Fruit fly (Drosophila melanogaster) whole organism, embryonic: ENCODE data around the gene Sf3b3.

Experiments used
- Aef1 ChIP-seq: fragments of 200-800 bp; sonication (Bioruptor generic); IDR thresholded peaks from 3 replicates; pipeline ENCODE4 v1.3.6; 2022; ENCODE audit warnings: missing biosample characterization, missing genetic modification characterization
- Asciz ChIP-seq: fragments of 200-800 bp; sonication (Bioruptor generic); optimal IDR thresholded peaks from 2 replicates; lab custom pipeline; 2017; ENCODE audit warnings: missing biosample characterization, mild to moderate bottlenecking, missing genetic modification characterization, missing genetic modification reagents
- Atf3 ChIP-seq: fragments of 200-800 bp; sonication (Bioruptor generic); optimal IDR thresholded peaks from 3 replicates; lab custom pipeline; 2016; ENCODE audit warnings: missing biosample characterization, missing genetic modification characterization
- CG10267 ChIP-seq: fragments of 200-800 bp; sonication (Bioruptor generic); optimal IDR thresholded peaks from 2 replicates; lab custom pipeline; 2018; ENCODE audit warnings: missing biosample characterization, mild to moderate bottlenecking, missing genetic modification characterization, moderate library complexity
- CG11085 ChIP-seq: fragments of 200-800 bp; sonication (Bioruptor generic); IDR thresholded peaks from 2 replicates; pipeline ENCODE4 v1.3.6; 2022; ENCODE audit warnings: missing biosample characterization, missing genetic modification characterization
- CG11093 ChIP-seq: fragments of 200-800 bp; sonication (Bioruptor generic); IDR thresholded peaks from 3 replicates; pipeline ENCODE4 v1.3.6; 2022; ENCODE audit warnings: missing biosample characterization, missing genetic modification characterization
- CG11398 ChIP-seq: fragments of 200-800 bp; sonication (Bioruptor generic); optimal IDR thresholded peaks from 2 replicates; lab custom pipeline; 2016; ENCODE audit warnings: missing biosample characterization, missing genetic modification characterization
- CG11560 ChIP-seq: fragments of 200-800 bp; sonication (Bioruptor generic); IDR thresholded peaks from 3 replicates; pipeline ENCODE4 v1.3.6; 2022; ENCODE audit warnings: missing biosample characterization, missing genetic modification characterization
- CG13424 ChIP-seq: fragments of 200-800 bp; sonication (Bioruptor generic); optimal IDR thresholded peaks from 2 replicates; lab custom pipeline; 2019; ENCODE audit warnings: missing biosample characterization, mild to moderate bottlenecking, missing genetic modification characterization, moderate library complexity
- CG14667 ChIP-seq: fragments of 200-800 bp; sonication (Bioruptor generic); IDR thresholded peaks from 2 replicates; pipeline ENCODE4 v1.3.6; 2022; ENCODE audit warnings: missing biosample characterization, missing genetic modification characterization
- CG14860 ChIP-seq: fragments of 200-800 bp; sonication (Bioruptor generic); IDR thresholded peaks from 3 replicates; pipeline ENCODE4 v1.3.6; 2022; ENCODE audit warnings: missing biosample characterization, missing genetic modification characterization; ENCODE audit not compliant: partially characterized antibody
- CG16813 ChIP-seq: fragments of 200-800 bp; sonication (Bioruptor generic); IDR thresholded peaks from 3 replicates; pipeline ENCODE4 v1.3.6; 2022; ENCODE audit warnings: missing biosample characterization, missing genetic modification characterization; ENCODE audit not compliant: partially characterized antibody
- CG16863 ChIP-seq: fragments of 200-800 bp; sonication (Bioruptor generic); optimal IDR thresholded peaks from 3 replicates; lab custom pipeline; 2016; ENCODE audit warnings: missing biosample characterization, missing genetic modification characterization
- CG17361 ChIP-seq: fragments of 200-800 bp; sonication (Bioruptor generic); IDR thresholded peaks from 3 replicates; pipeline ENCODE4 v1.3.6; 2022; ENCODE audit warnings: missing biosample characterization, missing genetic modification characterization
- CG3995 ChIP-seq: fragments of 200-800 bp; sonication (Bioruptor generic); optimal IDR thresholded peaks from 3 replicates; lab custom pipeline; 2016; ENCODE audit warnings: missing biosample characterization, missing genetic modification characterization
- CG43689 ChIP-seq: fragments of 200-800 bp; sonication (Bioruptor generic); IDR thresholded peaks from 2 replicates; pipeline ENCODE4 v1.3.6; 2022; ENCODE audit warnings: missing biosample characterization, missing genetic modification characterization
- CG7372 ChIP-seq: fragments of 200-800 bp; sonication (Bioruptor generic); IDR thresholded peaks from 2 replicates; pipeline ENCODE4 v1.3.6; 2022; ENCODE audit warnings: missing biosample characterization, missing genetic modification characterization
- Camta ChIP-seq: fragments of 200-800 bp; sonication (Bioruptor generic); optimal IDR thresholded peaks from 2 replicates; lab custom pipeline; 2016; ENCODE audit warnings: missing biosample characterization, missing genetic modification characterization
- CkIIα-i1 ChIP-seq: fragments of 200-800 bp; sonication (Bioruptor generic); IDR thresholded peaks from 2 replicates; pipeline ENCODE4 v1.3.6; 2022; ENCODE audit warnings: missing biosample characterization, missing genetic modification characterization
- D19A ChIP-seq: fragments of 200-800 bp; optimal IDR thresholded peaks from 3 replicates; lab custom pipeline; 2019; ENCODE audit warnings: missing biosample characterization, mild to moderate bottlenecking, missing genetic modification characterization, moderate library complexity
- Dbx ChIP-seq: fragments of 200-800 bp; sonication (Bioruptor generic); IDR thresholded peaks from 3 replicates; pipeline ENCODE4 v1.3.6; 2022; ENCODE audit warnings: missing biosample characterization, missing genetic modification characterization
- Drgx ChIP-seq: fragments of 200-800 bp; sonication (Bioruptor generic); IDR thresholded peaks from 2 replicates; pipeline ENCODE4 v1.3.6; 2022; ENCODE audit warnings: missing biosample characterization, missing genetic modification characterization
- H2.0 ChIP-seq: fragments of 200-800 bp; sonication (Bioruptor generic); IDR thresholded peaks from 2 replicates; pipeline ENCODE4 v1.3.6; 2022; ENCODE audit warnings: missing biosample characterization, missing genetic modification characterization
- Hey ChIP-seq: fragments of 200-800 bp; sonication (Bioruptor generic); optimal IDR thresholded peaks from 3 replicates; lab custom pipeline; 2018; ENCODE audit warnings: missing biosample characterization, mild to moderate bottlenecking, missing genetic modification characterization
- HmgZ ChIP-seq: fragments of 200-800 bp; sonication (Bioruptor generic); optimal IDR thresholded peaks from 2 replicates; lab custom pipeline; 2018; ENCODE audit warnings: missing biosample characterization, mild to moderate bottlenecking, missing genetic modification characterization
- Hr78 ChIP-seq, 2 experiments: fragments of 200-800 bp in 1 of 2; fragments of >200 bp in 1 of 2; sonication (Bioruptor generic) in 1 of 2; optimal IDR thresholded peaks; 2 replicates each; lab custom pipeline; 2017 to 2019; ENCODE audit warnings: missing biosample characterization in 2 of 2, missing genetic modification characterization in 2 of 2, mild to moderate bottlenecking in 1 of 2, moderate library complexity in 1 of 2
- Lim3 ChIP-seq: fragments of 200-800 bp; sonication (Bioruptor generic); IDR thresholded peaks from 2 replicates; pipeline ENCODE4 v1.3.6; 2022; ENCODE audit warnings: missing biosample characterization, missing genetic modification characterization
- Lpt ChIP-seq: fragments of >200 bp; optimal IDR thresholded peaks from 2 replicates; lab custom pipeline; 2018; ENCODE audit warnings: missing biosample characterization, missing genetic modification characterization
- MBD-R2 ChIP-seq: fragments of 200-800 bp; sonication (Bioruptor generic); IDR thresholded peaks from 2 replicates; pipeline ENCODE4 v1.3.6; 2022; ENCODE audit warnings: missing biosample characterization, missing genetic modification characterization
- Med ChIP-seq: fragments of 200-800 bp; sonication (Bioruptor generic); peaks from one replicate; lab custom pipeline; 2016; ENCODE audit warnings: missing biosample characterization, missing genetic modification characterization, mild to moderate bottlenecking, inconsistent platforms, moderate library complexity
- Mes4 ChIP-seq: fragments of 200-800 bp; sonication (Bioruptor generic); optimal IDR thresholded peaks from 2 replicates; lab custom pipeline; 2016; ENCODE audit warnings: missing biosample characterization, missing genetic modification characterization
- Rfx ChIP-seq: fragments of 200-800 bp; sonication (Bioruptor generic); IDR thresholded peaks from 2 replicates; pipeline ENCODE4 v1.3.6; 2022; ENCODE audit warnings: missing biosample characterization, missing genetic modification characterization
- Sry-δ ChIP-seq: fragments of 200-800 bp; sonication (Bioruptor generic); optimal IDR thresholded peaks from 2 replicates; lab custom pipeline; 2016; ENCODE audit warnings: missing biosample characterization, missing genetic modification characterization
- Usf ChIP-seq: fragments of 200-800 bp; sonication (Bioruptor generic); optimal IDR thresholded peaks from 2 replicates; lab custom pipeline; 2017; ENCODE audit warnings: missing genotype, missing biosample characterization, missing genetic modification characterization
- amos ChIP-seq: fragments of 200-800 bp; sonication (Bioruptor generic); IDR thresholded peaks from 2 replicates; pipeline ENCODE4 v1.3.6; 2022; ENCODE audit warnings: missing biosample characterization, missing genetic modification characterization; ENCODE audit not compliant: partially characterized antibody
- az2 ChIP-seq: fragments of 200-800 bp; sonication (Bioruptor generic); optimal IDR thresholded peaks from 3 replicates; lab custom pipeline; 2016; ENCODE audit warnings: missing biosample characterization, missing genetic modification characterization
- bbx ChIP-seq: fragments of 200-800 bp; sonication (Bioruptor generic); IDR thresholded peaks from 2 replicates; pipeline ENCODE4 v1.3.6; 2022; ENCODE audit warnings: missing biosample characterization, missing genetic modification characterization; ENCODE audit not compliant: partially characterized antibody
- btn ChIP-seq: fragments of 200-800 bp; sonication (Bioruptor generic); optimal IDR thresholded peaks from 2 replicates; lab custom pipeline; 2016; ENCODE audit warnings: missing biosample characterization, missing genetic modification characterization
- ftz-f1 ChIP-seq: fragments of 200-800 bp; sonication (Bioruptor generic); optimal IDR thresholded peaks from 2 replicates; lab custom pipeline; 2016; ENCODE audit warnings: missing biosample characterization, missing genetic modification characterization
- her ChIP-seq: fragments of 200-800 bp; sonication (Bioruptor generic); optimal IDR thresholded peaks from 2 replicates; lab custom pipeline; 2016; ENCODE audit warnings: missing biosample characterization, missing genetic modification characterization
- jumu ChIP-seq: fragments of 200-800 bp; sonication (Bioruptor generic); optimal IDR thresholded peaks from 3 replicates; lab custom pipeline; 2016; ENCODE audit warnings: missing biosample characterization, missing genetic modification characterization
- klu ChIP-seq: fragments of 200-800 bp; sonication (Bioruptor generic); IDR thresholded peaks from 2 replicates; pipeline ENCODE4 v1.3.6; 2022; ENCODE audit warnings: missing biosample characterization, missing genetic modification characterization
- kni ChIP-seq: fragments of 200-800 bp; sonication (Bioruptor generic); optimal IDR thresholded peaks from 3 replicates; lab custom pipeline; 2017; ENCODE audit warnings: mild to moderate bottlenecking, missing biosample characterization, missing genetic modification reagents, missing genetic modification characterization
- lbe ChIP-seq: fragments of 200-800 bp; sonication (Bioruptor generic); optimal IDR thresholded peaks from 2 replicates; lab custom pipeline; 2016; ENCODE audit warnings: missing biosample characterization, mild to moderate bottlenecking, missing genetic modification characterization
- nerfin-1 ChIP-seq: fragments of 200-800 bp; sonication (Bioruptor generic); optimal IDR thresholded peaks from 3 replicates; lab custom pipeline; 2019; ENCODE audit warnings: missing biosample characterization, mild to moderate bottlenecking, missing genetic modification characterization, moderate library complexity
- pzg ChIP-seq: fragments of 200-800 bp; sonication (Bioruptor generic); optimal IDR thresholded peaks from 3 replicates; lab custom pipeline; 2018; ENCODE audit warnings: missing biosample characterization, mild to moderate bottlenecking, missing genetic modification characterization, moderate library complexity
- repo ChIP-seq: fragments of 200-800 bp; sonication (Bioruptor generic); optimal IDR thresholded peaks from 2 replicates; lab custom pipeline; 2016; ENCODE audit warnings: missing biosample characterization, missing genetic modification characterization
- row ChIP-seq: fragments of 200-800 bp; sonication (Bioruptor generic); IDR thresholded peaks from 3 replicates; pipeline ENCODE4 v1.3.6; 2022; ENCODE audit warnings: missing biosample characterization, missing genetic modification characterization
- tap ChIP-seq: fragments of 200-800 bp; optimal IDR thresholded peaks from 3 replicates; lab custom pipeline; 2019; ENCODE audit warnings: missing biosample characterization, mild to moderate bottlenecking, missing genetic modification characterization, moderate library complexity
- vnd ChIP-seq: fragments of 200-800 bp; sonication (Bioruptor generic); IDR thresholded peaks from 3 replicates; pipeline ENCODE4 v1.3.6; 2022; ENCODE audit warnings: missing biosample characterization, missing genetic modification characterization; ENCODE audit not compliant: partially characterized antibody
- wek ChIP-seq: fragments of 200-800 bp; sonication (Bioruptor generic); optimal IDR thresholded peaks from 3 replicates; lab custom pipeline; 2018; ENCODE audit warnings: missing biosample characterization, mild to moderate bottlenecking, missing genetic modification characterization, moderate library complexity
- zen2 ChIP-seq: fragments of 200-800 bp; sonication (Bioruptor generic); IDR thresholded peaks from 3 replicates; pipeline ENCODE4 v1.3.6; 2022; ENCODE audit warnings: missing biosample characterization, missing genetic modification characterization; ENCODE audit not compliant: partially characterized antibody

The Sf3b3 gene

dm6 chr3L:833878-834277 is 693 bp upstream of the Sf3b3 start, which contains the start of gene CG42553 (continued):
- TF ChIP-seq jumu, result no peak
- no peak for TF ChIP-seq tap (tag; lab: Kevin White, UChicago)
- TF ChIP-seq CG11398 (GFP tag; lab: Kevin White, UChicago), result no peak
- TF ChIP-seq Asciz (GFP tag; lab: Kevin White, UChicago), result no peak
- TF ChIP-seq D19A, result no peak
- TF ChIP-seq CG11093 (GFP tag; lab: Robert Waterston, UW), result no peak
- TF ChIP-seq vnd (GFP tag; lab: Robert Waterston, UW), result 0 out of 3 replicates have a peak, but pooled peaks have one; percentile 15
- peak; percentile 14 for TF ChIP-seq Sry-δ (GFP tag; lab: Kevin White, UChicago)
- no peak for TF ChIP-seq CG14860 (GFP tag; lab: Robert Waterston, UW)
- TF ChIP-seq CG3995, result peak; percentile 89
- peak; percentile 21 for TF ChIP-seq lbe (GFP tag; lab: Kevin White, UChicago)
- TF ChIP-seq wek (GFP tag; lab: Kevin White, UChicago), result no peak
- no peak for TF ChIP-seq Hr78 (GFP tag; optimal IDR thresholded peaks at IDR 0.05; lab: Kevin White, UChicago)
- TF ChIP-seq pzg (GFP tag; lab: Kevin White, UChicago), result peak; percentile 52
- TF ChIP-seq CG14667 (GFP tag; lab: Robert Waterston, UW), result no peak
- no peak for TF ChIP-seq az2 (GFP tag; lab: Kevin White, UChicago)
- no peak for TF ChIP-seq ftz-f1 (GFP tag; lab: Kevin White, UChicago)
- no peak for TF ChIP-seq nerfin-1 (tag; lab: Kevin White, UChicago)
- no peak; the same call in 2 of the 3 replicates for TF ChIP-seq zen2
- peak; percentile 77 for TF ChIP-seq row (GFP tag; lab: Robert Waterston, UW)
- no peak for TF ChIP-seq her (GFP tag; lab: Kevin White, UChicago)
- TF ChIP-seq CG11085 (GFP tag; lab: Robert Waterston, UW), result no peak
- peak; percentile 23 for TF ChIP-seq CG16813 (GFP tag; lab: Robert Waterston, UW)
- no peak for TF ChIP-seq CG43689 (GFP tag; lab: Robert Waterston, UW)
- TF ChIP-seq Dbx, result no peak
- TF ChIP-seq CkIIα-i1 (GFP tag; lab: Robert Waterston, UW), result no peak
- no peak for TF ChIP-seq Aef1 (GFP tag; lab: Robert Waterston, UW)
- TF ChIP-seq H2.0 (GFP tag; lab: Robert Waterston, UW), result no peak
- peak; percentile 84 for TF ChIP-seq MBD-R2
- no peak for TF ChIP-seq CG16863 (GFP tag; lab: Kevin White, UChicago)
- no peak for TF ChIP-seq kni
- no peak for TF ChIP-seq repo
- TF ChIP-seq Med (GFP tag; lab: Kevin White, UChicago), result peak; percentile 82
- no peak for TF ChIP-seq CG17361
- no peak for TF ChIP-seq Camta (GFP tag; lab: Kevin White, UChicago)
- TF ChIP-seq Usf (GFP tag; lab: Kevin White, UChicago), result no peak
- no peak for TF ChIP-seq Mes4 (GFP tag; lab: Kevin White, UChicago)
- TF ChIP-seq Atf3 (GFP tag; lab: Kevin White, UChicago), result no peak
- TF ChIP-seq btn (GFP tag; lab: Kevin White, UChicago), result no peak
- peak; percentile 71 for TF ChIP-seq bbx (GFP tag; lab: Robert Waterston, UW)
- peak; percentile 60; the same call in 1 of the 2 replicates for TF ChIP-seq amos (GFP tag; lab: Robert Waterston, UW)
- TF ChIP-seq Rfx (GFP tag; lab: Robert Waterston, UW), result peak; percentile 31; the same call in 1 of the 2 replicates
- TF ChIP-seq klu (GFP tag; lab: Robert Waterston, UW), result no peak
- no peak for TF ChIP-seq Hey (tag; lab: Kevin White, UChicago)
- TF ChIP-seq CG11560, result no peak
- no peak for TF ChIP-seq HmgZ (tag; lab: Kevin White, UChicago)
- TF ChIP-seq Lim3 (GFP tag; lab: Robert Waterston, UW), result no peak
- no peak for TF ChIP-seq Lpt (GFP tag; lab: Kevin White, UChicago)
- peak; percentile 91 for TF ChIP-seq CG10267 (tag; lab: Kevin White, UChicago)
- TF ChIP-seq Drgx (GFP tag; lab: Robert Waterston, UW), result no peak
- TF ChIP-seq CG13424, result no peak
- no peak for TF ChIP-seq CG7372 (GFP tag; lab: Robert Waterston, UW)
